Fruit fly (Drosophila melanogaster) whole organism, embryonic: ENCODE measurements around the gene mRpS14.

Source experiments
- Atf6 ChIP-seq: fragments of 200-800 bp; sonication (Bioruptor generic); IDR thresholded peaks from 2 replicates; pipeline ENCODE4 v1.3.6; 2022; ENCODE audit warnings: missing biosample characterization, missing genetic modification characterization
- Bgb ChIP-seq: fragments of 200-800 bp; sonication (Bioruptor generic); IDR thresholded peaks from 2 replicates; pipeline ENCODE4 v1.3.6; 2022; ENCODE audit warnings: missing biosample characterization, missing genetic modification characterization; ENCODE audit not compliant: partially characterized antibody
- CG10543 ChIP-seq: fragments of 200-800 bp; sonication (Bioruptor generic); optimal IDR thresholded peaks from 3 replicates; lab custom pipeline; 2017; ENCODE audit warnings: missing biosample characterization, mild to moderate bottlenecking, missing genetic modification characterization, moderate library complexity
- CG11093 ChIP-seq: fragments of 200-800 bp; sonication (Bioruptor generic); IDR thresholded peaks from 3 replicates; pipeline ENCODE4 v1.3.6; 2022; ENCODE audit warnings: missing biosample characterization, missing genetic modification characterization
- CG11398 ChIP-seq: fragments of 200-800 bp; sonication (Bioruptor generic); optimal IDR thresholded peaks from 2 replicates; lab custom pipeline; 2016; ENCODE audit warnings: missing biosample characterization, missing genetic modification characterization
- CG13894 ChIP-seq: fragments of 200-800 bp; sonication (Bioruptor generic); optimal IDR thresholded peaks from 3 replicates; lab custom pipeline; 2018; ENCODE audit warnings: missing biosample characterization, mild to moderate bottlenecking, missing genetic modification characterization, moderate library complexity
- CG14441 ChIP-seq: fragments of 200-800 bp; sonication (Bioruptor generic); IDR thresholded peaks from 2 replicates; pipeline ENCODE4 v1.3.6; 2022; ENCODE audit warnings: missing biosample characterization, missing genetic modification characterization
- CG15073 ChIP-seq: fragments of 200-800 bp; sonication (Bioruptor generic); optimal IDR thresholded peaks from 2 replicates; lab custom pipeline; 2016; ENCODE audit warnings: missing biosample characterization, missing genetic modification characterization
- CG1603 ChIP-seq: fragments of 200-800 bp; sonication (Bioruptor generic); optimal IDR thresholded peaks from 2 replicates; lab custom pipeline; 2019; ENCODE audit warnings: missing biosample characterization, mild to moderate bottlenecking, missing genetic modification characterization, moderate library complexity
- CG3163 ChIP-seq: fragments of 200-800 bp; sonication (Bioruptor generic); optimal IDR thresholded peaks from 3 replicates; lab custom pipeline; 2016; ENCODE audit warnings: missing biosample characterization, missing genetic modification characterization
- CG33213 ChIP-seq: fragments of 200-800 bp; sonication (Bioruptor generic); optimal IDR thresholded peaks from 3 replicates; lab custom pipeline; 2016; ENCODE audit warnings: missing biosample characterization, missing genetic modification characterization
- CG3838 ChIP-seq: fragments of 200-800 bp; sonication (Bioruptor generic); optimal IDR thresholded peaks from 3 replicates; lab custom pipeline; 2016; ENCODE audit warnings: missing biosample characterization, missing genetic modification characterization
- CG6791 ChIP-seq: fragments of 200-800 bp; sonication (Bioruptor generic); IDR thresholded peaks from 3 replicates; pipeline ENCODE4 v1.3.6; 2022; ENCODE audit warnings: missing biosample characterization, missing genetic modification characterization; ENCODE audit not compliant: partially characterized antibody
- CG8089 ChIP-seq: fragments of 200-800 bp; sonication (Bioruptor generic); optimal IDR thresholded peaks from 3 replicates; lab custom pipeline; 2016; ENCODE audit warnings: missing biosample characterization, missing genetic modification characterization
- CG8290 ChIP-seq, 3 experiments: fragments of 200-800 bp; sonication (Bioruptor generic); optimal IDR thresholded peaks; 2 replicates each; lab custom pipeline; 2016 to 2019; ENCODE audit warnings: missing biosample characterization in 3 of 3, missing genetic modification characterization in 3 of 3, mild to moderate bottlenecking in 2 of 3, moderate library complexity in 1 of 3
- CG8478 ChIP-seq: fragments of >200 bp; optimal IDR thresholded peaks from 2 replicates; lab custom pipeline; 2018
- CG9797 ChIP-seq: fragments of 200-800 bp; sonication (Bioruptor generic); optimal IDR thresholded peaks from 3 replicates; lab custom pipeline; 2018; ENCODE audit warnings: missing biosample characterization, mild to moderate bottlenecking, missing genetic modification characterization
- CG9817 ChIP-seq: fragments of 200-800 bp; sonication (Bioruptor generic); optimal IDR thresholded peaks from 2 replicates; lab custom pipeline; 2018; ENCODE audit warnings: missing biosample characterization, mild to moderate bottlenecking, missing genetic modification characterization, moderate library complexity
- CG9932 ChIP-seq: fragments of 200-800 bp; sonication (Bioruptor generic); IDR thresholded peaks from 2 replicates; pipeline ENCODE4 v1.3.6; 2022; ENCODE audit warnings: missing biosample characterization, missing genetic modification characterization
- CkIIα-i1 ChIP-seq: fragments of 200-800 bp; sonication (Bioruptor generic); IDR thresholded peaks from 2 replicates; pipeline ENCODE4 v1.3.6; 2022; ENCODE audit warnings: missing biosample characterization, missing genetic modification characterization
- D19A ChIP-seq: fragments of 200-800 bp; optimal IDR thresholded peaks from 3 replicates; lab custom pipeline; 2019; ENCODE audit warnings: missing biosample characterization, mild to moderate bottlenecking, missing genetic modification characterization, moderate library complexity
- Dll ChIP-seq: fragments of 200-800 bp; sonication (Bioruptor generic); IDR thresholded peaks from 4 replicates; pipeline ENCODE4 v1.3.6; 2022; ENCODE audit warnings: missing biosample characterization, missing genetic modification characterization; ENCODE audit not compliant: partially characterized antibody
- Drgx ChIP-seq: fragments of 200-800 bp; sonication (Bioruptor generic); IDR thresholded peaks from 2 replicates; pipeline ENCODE4 v1.3.6; 2022; ENCODE audit warnings: missing biosample characterization, missing genetic modification characterization
- Ets97D ChIP-seq: fragments of 200-800 bp; sonication (Bioruptor generic); optimal IDR thresholded peaks from 3 replicates; lab custom pipeline; 2016; ENCODE audit warnings: missing biosample characterization, missing genetic modification characterization
- Fer1 ChIP-seq: fragments of 200-800 bp; sonication (Bioruptor generic); optimal IDR thresholded peaks from 2 replicates; lab custom pipeline; 2017; ENCODE audit warnings: missing biosample characterization, mild to moderate bottlenecking, missing genetic modification characterization
- H15 ChIP-seq: fragments of 200-800 bp; sonication (Bioruptor generic); IDR thresholded peaks from 3 replicates; pipeline ENCODE4 v1.3.6; 2022; ENCODE audit warnings: missing biosample characterization, missing genetic modification characterization
- MBD-R2 ChIP-seq: fragments of 200-800 bp; sonication (Bioruptor generic); IDR thresholded peaks from 2 replicates; pipeline ENCODE4 v1.3.6; 2022; ENCODE audit warnings: missing biosample characterization, missing genetic modification characterization
- MTF-1 ChIP-seq: fragments of 200-800 bp; sonication (Bioruptor generic); optimal IDR thresholded peaks from 2 replicates; lab custom pipeline; 2018; ENCODE audit warnings: missing biosample characterization, mild to moderate bottlenecking, missing genetic modification characterization, borderline replicate concordance
- Med ChIP-seq: fragments of 200-800 bp; sonication (Bioruptor generic); peaks from one replicate; lab custom pipeline; 2016; ENCODE audit warnings: missing biosample characterization, missing genetic modification characterization, mild to moderate bottlenecking, inconsistent platforms, moderate library complexity
- Pdp1 ChIP-seq, 2 experiments: fragments of 200-800 bp; sonication (Bioruptor generic); optimal IDR thresholded peaks; 3 replicates each; lab custom pipeline; 2016; ENCODE audit warnings: missing biosample characterization in 2 of 2, missing genetic modification characterization in 2 of 2, mild to moderate bottlenecking in 1 of 2, moderate library complexity in 1 of 2
- Poxn ChIP-seq: fragments of 200-800 bp; sonication (Bioruptor generic); IDR thresholded peaks from 2 replicates; pipeline ENCODE4 v1.3.6; 2022; ENCODE audit warnings: missing biosample characterization, missing genetic modification characterization
- Rfx ChIP-seq: fragments of 200-800 bp; sonication (Bioruptor generic); IDR thresholded peaks from 2 replicates; pipeline ENCODE4 v1.3.6; 2022; ENCODE audit warnings: missing biosample characterization, missing genetic modification characterization
- Stat92E ChIP-seq, 3 experiments: fragments of >200 bp in 2 of 3; fragments of 200-800 bp in 1 of 3; sonication (Bioruptor generic) in 1 of 3; optimal IDR thresholded peaks; 2 replicates each; lab custom pipeline; 2017 to 2019; ENCODE audit warnings: missing biosample characterization in 3 of 3, missing genetic modification characterization in 3 of 3, mild to moderate bottlenecking in 1 of 3, moderate library complexity in 1 of 3
- YL-1 ChIP-seq: fragments of 200-800 bp; sonication (Bioruptor generic); optimal IDR thresholded peaks from 3 replicates; lab custom pipeline; 2017; ENCODE audit warnings: missing biosample characterization, mild to moderate bottlenecking, missing genetic modification characterization
- ato ChIP-seq: fragments of 200-800 bp; sonication (Bioruptor generic); IDR thresholded peaks from 2 replicates; pipeline ENCODE4 v1.3.6; 2022; ENCODE audit warnings: missing biosample characterization, missing genetic modification characterization; ENCODE audit not compliant: partially characterized antibody
- bcd ChIP-seq: fragments of 200-800 bp; sonication (Bioruptor generic); optimal IDR thresholded peaks from 2 replicates; lab custom pipeline; 2017; ENCODE audit warnings: missing biosample characterization, mild to moderate bottlenecking, missing genetic modification characterization
- cad ChIP-seq: fragments of >200 bp; optimal IDR thresholded peaks from 2 replicates; lab custom pipeline; 2017; ENCODE audit warnings: missing biosample characterization, missing genetic modification characterization
- ci ChIP-seq: fragments of 200-800 bp; sonication (Bioruptor generic); IDR thresholded peaks from 3 replicates; pipeline ENCODE4 v1.3.6; 2022; ENCODE audit warnings: missing biosample characterization, missing genetic modification characterization
- dan ChIP-seq: fragments of 200-800 bp; sonication (Bioruptor generic); IDR thresholded peaks from 2 replicates; pipeline ENCODE4 v1.3.6; 2022; ENCODE audit warnings: missing biosample characterization, missing genetic modification characterization
- dmrt99B ChIP-seq: fragments of 200-800 bp; sonication (Bioruptor generic); optimal IDR thresholded peaks from 2 replicates; lab custom pipeline; 2018; ENCODE audit warnings: missing biosample characterization, mild to moderate bottlenecking, missing genetic modification characterization, moderate library complexity
- h ChIP-seq: fragments of >200 bp; optimal IDR thresholded peaks from 2 replicates; lab custom pipeline; 2017
- lilli ChIP-seq: fragments of 200-800 bp; sonication (Bioruptor generic); optimal IDR thresholded peaks from 3 replicates; lab custom pipeline; 2016; ENCODE audit warnings: missing biosample characterization, missing genetic modification characterization
- nmo ChIP-seq: fragments of 200-800 bp; sonication (Bioruptor generic); optimal IDR thresholded peaks from 2 replicates; lab custom pipeline; 2018; ENCODE audit warnings: missing biosample characterization, mild to moderate bottlenecking, missing genetic modification characterization, moderate library complexity
- phol ChIP-seq: fragments of 200-800 bp; sonication (Bioruptor generic); optimal IDR thresholded peaks from 3 replicates; lab custom pipeline; 2018; ENCODE audit warnings: missing biosample characterization, mild to moderate bottlenecking, missing genetic modification characterization, moderate library complexity
- ro ChIP-seq: fragments of 200-800 bp; sonication (Bioruptor generic); IDR thresholded peaks from 2 replicates; pipeline ENCODE4 v1.3.6; 2022; ENCODE audit warnings: missing biosample characterization, missing genetic modification characterization
- row ChIP-seq: fragments of 200-800 bp; sonication (Bioruptor generic); IDR thresholded peaks from 3 replicates; pipeline ENCODE4 v1.3.6; 2022; ENCODE audit warnings: missing biosample characterization, missing genetic modification characterization
- sens ChIP-seq: fragments of 200-800 bp; sonication (Bioruptor generic); peaks from one replicate; lab custom pipeline; 2016; ENCODE audit warnings: missing biosample characterization, missing genetic modification characterization
- slp2 ChIP-seq: fragments of 200-800 bp; sonication (Bioruptor generic); optimal IDR thresholded peaks from 2 replicates; lab custom pipeline; 2016; ENCODE audit warnings: missing biosample characterization, missing genetic modification characterization
- sug ChIP-seq: fragments of 200-800 bp; optimal IDR thresholded peaks from 2 replicates; lab custom pipeline; 2019; ENCODE audit warnings: missing biosample characterization, mild to moderate bottlenecking, missing genetic modification characterization, moderate library complexity
- tna ChIP-seq: fragments of 200-800 bp; sonication (Bioruptor generic); IDR thresholded peaks from 2 replicates; pipeline ENCODE4 v1.3.6; 2022; ENCODE audit warnings: missing biosample characterization, missing genetic modification characterization; ENCODE audit not compliant: partially characterized antibody
- vvl ChIP-seq: fragments of 200-800 bp; sonication (Bioruptor generic); IDR thresholded peaks from 2 replicates; pipeline ENCODE4 v1.3.6; 2022; ENCODE audit warnings: missing biosample characterization, missing genetic modification characterization

Gene mRpS14

DNA sequence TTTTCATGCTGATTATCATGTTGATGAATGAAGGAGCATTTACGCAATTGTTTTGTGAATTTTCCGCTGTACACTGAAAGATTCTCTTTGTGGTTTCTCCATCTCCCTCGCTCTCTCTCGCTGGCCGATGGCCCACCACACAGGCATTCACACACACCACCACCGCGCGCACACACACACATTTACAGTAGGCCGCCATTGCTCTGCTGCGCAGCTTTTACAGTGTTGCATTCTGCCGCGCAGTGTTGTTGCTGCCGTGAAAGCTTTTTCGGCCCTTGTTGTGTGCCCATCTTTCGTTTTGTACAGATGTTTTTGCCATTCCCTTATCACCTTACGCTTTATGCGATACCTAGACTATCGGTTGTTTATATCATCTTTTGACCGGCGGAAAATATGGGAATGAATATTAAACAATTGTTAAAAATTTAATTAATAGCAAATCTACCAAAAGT lies 16.8 kb upstream of the mRpS14 start (continued):
- TF ChIP-seq MTF-1, result no peak
- TF ChIP-seq CG3163 (GFP tag; lab: Kevin White, UChicago), result peak; percentile 37
- peak; percentile 62 for TF ChIP-seq D19A (tag; lab: Kevin White, UChicago)
- peak; percentile 50; the same call in 2 of the 3 replicates for TF ChIP-seq row (GFP tag; lab: Robert Waterston, UW)
- peak; percentile 44 for TF ChIP-seq CG10543 (GFP tag; lab: Kevin White, UChicago)
- TF ChIP-seq CG3838 (GFP tag; lab: Kevin White, UChicago), result no peak
- peak; percentile 57 for TF ChIP-seq vvl (GFP tag; lab: Robert Waterston, UW)
- no peak for TF ChIP-seq CG11093 (GFP tag; lab: Robert Waterston, UW)
- TF ChIP-seq Poxn, result no peak
- TF ChIP-seq CG8478 (lab: Kevin White, UChicago), result peak; percentile 91
- peak; percentile 44 for TF ChIP-seq CG8290 (GFP tag; optimal IDR thresholded peaks at IDR 0.05; lab: Kevin White, UChicago)
- peak; percentile 4 to 69 for TF ChIP-seq CG8290 (tag; optimal IDR thresholded peaks at IDR 0.05; lab: Kevin White, UChicago)
- peak; percentile 47 for TF ChIP-seq sug (tag; lab: Kevin White, UChicago)
- peak; percentile 82 for TF ChIP-seq sens
- peak; percentile 86 for TF ChIP-seq Med (GFP tag; lab: Kevin White, UChicago)
- peak; percentile 37 for TF ChIP-seq Fer1 (GFP tag; lab: Kevin White, UChicago)
- TF ChIP-seq Bgb (GFP tag; lab: Robert Waterston, UW), result peak; percentile 78
- TF ChIP-seq nmo (GFP tag; lab: Kevin White, UChicago), result peak; percentile 6
- TF ChIP-seq MBD-R2 (GFP tag; lab: Robert Waterston, UW), result peak; percentile 21; the same call in 1 of the 2 replicates
- no peak for TF ChIP-seq tna
- peak in 1 of 2 experiments; percentile 69 for TF ChIP-seq Pdp1 (GFP tag; optimal IDR thresholded peaks at IDR 0.05; lab: Kevin White, UChicago)
- TF ChIP-seq ro (GFP tag; lab: Robert Waterston, UW), result no peak
- peak; percentile 10; the same call in 1 of the 2 replicates for TF ChIP-seq Drgx (GFP tag; lab: Robert Waterston, UW)
- no peak for TF ChIP-seq CkIIα-i1 (GFP tag; lab: Robert Waterston, UW)
- TF ChIP-seq CG14441 (GFP tag; lab: Robert Waterston, UW), result no peak
- peak; percentile 33 for TF ChIP-seq YL-1 (GFP tag; lab: Kevin White, UChicago)
- TF ChIP-seq h, result no peak
- TF ChIP-seq CG1603 (tag; lab: Kevin White, UChicago), result peak; percentile 29
- no peak for TF ChIP-seq CG8089
- TF ChIP-seq CG9797 (GFP tag; lab: Kevin White, UChicago), result peak; percentile 28
- TF ChIP-seq Ets97D (GFP tag; lab: Kevin White, UChicago), result peak; percentile 71
- TF ChIP-seq slp2 (GFP tag; lab: Kevin White, UChicago), result no peak
- no peak for TF ChIP-seq dmrt99B (tag; lab: Kevin White, UChicago)
- peak; percentile 27 for TF ChIP-seq lilli (GFP tag; lab: Kevin White, UChicago)
- no peak for TF ChIP-seq H15 (GFP tag; lab: Robert Waterston, UW)
- peak; percentile 50; the same call in 1 of the 2 replicates for TF ChIP-seq ato (GFP tag; lab: Robert Waterston, UW)
- no peak for TF ChIP-seq CG9817 (tag; lab: Kevin White, UChicago)
- no peak for TF ChIP-seq bcd (GFP tag; lab: Kevin White, UChicago)
- peak; percentile 77 for TF ChIP-seq Dll (GFP tag; lab: Robert Waterston, UW)
- peak; percentile 46; the same call in 1 of the 2 replicates for TF ChIP-seq Rfx (GFP tag; lab: Robert Waterston, UW)
- no peak for TF ChIP-seq CG11398 (GFP tag; lab: Kevin White, UChicago)
- peak; percentile 74 for TF ChIP-seq CG6791
- no peak for TF ChIP-seq Stat92E (GFP tag; optimal IDR thresholded peaks at IDR 0.05; lab: Kevin White, UChicago)
- TF ChIP-seq CG15073 (GFP tag; lab: Kevin White, UChicago), result no peak
- peak; percentile 57 for TF ChIP-seq ci
- peak; percentile 17; the same call in 1 of the 2 replicates for TF ChIP-seq Atf6 (GFP tag; lab: Robert Waterston, UW)
- peak; percentile 97 for TF ChIP-seq phol (tag; lab: Kevin White, UChicago)
- peak; percentile 27 for TF ChIP-seq CG33213 (GFP tag; lab: Kevin White, UChicago)
- no peak for TF ChIP-seq cad (GFP tag; lab: Kevin White, UChicago)
- no peak for TF ChIP-seq dan (GFP tag; lab: Robert Waterston, UW)
- peak; percentile 43 for TF ChIP-seq CG13894 (tag; lab: Kevin White, UChicago)
- TF ChIP-seq CG9932 (GFP tag; lab: Robert Waterston, UW), result no peak; the same call in 1 of the 2 replicates
